Worm (Caenorhabditis elegans) whole organism, mixed stage, embryonic: ENCODE results near the gene gck-3.

Source experiments
- drap-1 ChIP-seq: fragments of 200-800 bp; sonication (Bioruptor generic); optimal IDR thresholded peaks from 3 replicates; lab custom pipeline; 2018; ENCODE audit warnings: mild to moderate bottlenecking, missing genetic modification characterization, missing compliant biosample characterization
- elt-3 ChIP-seq: fragments of 150-350 bp; optimal IDR thresholded peaks from 2 replicates; lab custom pipeline; 2014; ENCODE audit warnings: missing biosample characterization, missing genetic modification characterization
- ham-2 ChIP-seq: fragments of 200-800 bp; sonication (Bioruptor generic); optimal IDR thresholded peaks from 2 replicates; lab custom pipeline; 2018; ENCODE audit warnings: mild to moderate bottlenecking, missing genetic modification characterization, missing compliant biosample characterization
- lin-13 ChIP-seq: fragments of 150-350 bp; optimal IDR thresholded peaks from 2 replicates; lab custom pipeline; 2014; ENCODE audit warnings: missing biosample characterization, missing genetic modification characterization
- pha-4 ChIP-seq: fragments of 150-350 bp; optimal IDR thresholded peaks from 2 replicates; lab custom pipeline; 2018; ENCODE audit warnings: missing biosample characterization, missing genetic modification reagents, missing genetic modification characterization
- sptf-1 ChIP-seq: sonication (generic microtip); optimal IDR thresholded peaks from 2 replicates; lab custom pipeline; 2017; ENCODE audit warnings: mild to moderate bottlenecking, missing genetic modification characterization, moderate library complexity, missing compliant biosample characterization

DNA sequence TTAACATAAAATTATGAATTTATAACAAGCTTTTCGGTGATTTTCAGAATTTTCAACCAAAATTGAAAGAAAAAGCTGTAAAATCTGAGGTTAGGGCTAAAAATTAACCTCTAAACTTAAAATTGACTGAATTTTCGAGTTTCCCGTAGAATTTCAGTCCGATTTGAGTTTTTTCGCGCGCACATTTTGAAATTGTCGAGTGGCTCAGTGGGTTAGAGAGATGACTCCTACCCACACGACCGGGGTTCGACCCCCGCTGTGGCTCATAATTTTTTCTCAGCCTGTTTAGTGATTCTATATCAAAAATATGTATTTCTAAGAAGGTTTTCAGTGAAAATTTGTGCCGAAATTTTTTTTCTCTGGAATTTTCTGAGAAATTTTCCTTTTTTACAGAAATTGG is 34.9 kb downstream of the gck-3 start:
- TF ChIP-seq lin-13 (tag; lab: Kevin White, UChicago) (no peak), drap-1 (GFP tag; lab: Kevin White, UChicago) (no peak), elt-3 (no peak), ham-2 (GFP tag; lab: Kevin White, UChicago) (no peak), pha-4 (tag; lab: Kevin White, UChicago) (no peak), sptf-1 (tag; lab: Kevin White, UChicago) (no peak)
